Fruit fly (Drosophila melanogaster) whole organism, embryonic: ENCODE measurements around the gene Tti1.

ENCODE experiments used
- Atf6 ChIP-seq: fragments of 200-800 bp; sonication (Bioruptor generic); IDR thresholded peaks from 2 replicates; pipeline ENCODE4 v1.3.6; 2022; ENCODE audit warnings: missing biosample characterization, missing genetic modification characterization
- C15 ChIP-seq: fragments of 200-800 bp; sonication (Bioruptor generic); IDR thresholded peaks from 3 replicates; pipeline ENCODE4 v1.3.6; 2022; ENCODE audit warnings: missing biosample characterization, missing genetic modification characterization
- CG10654 ChIP-seq: fragments of 200-800 bp; sonication (Bioruptor generic); optimal IDR thresholded peaks from 2 replicates; lab custom pipeline; 2016; ENCODE audit warnings: missing biosample characterization, missing genetic modification characterization
- CG11093 ChIP-seq: fragments of 200-800 bp; sonication (Bioruptor generic); IDR thresholded peaks from 3 replicates; pipeline ENCODE4 v1.3.6; 2022; ENCODE audit warnings: missing biosample characterization, missing genetic modification characterization
- CG11398 ChIP-seq: fragments of 200-800 bp; sonication (Bioruptor generic); optimal IDR thresholded peaks from 2 replicates; lab custom pipeline; 2016; ENCODE audit warnings: missing biosample characterization, missing genetic modification characterization
- CG12104 ChIP-seq: fragments of 200-800 bp; sonication (Bioruptor generic); optimal IDR thresholded peaks from 3 replicates; lab custom pipeline; 2016; ENCODE audit warnings: missing biosample characterization, missing genetic modification characterization
- CG12299 ChIP-seq: fragments of 200-800 bp; sonication (Bioruptor generic); optimal IDR thresholded peaks from 2 replicates; lab custom pipeline; 2018; ENCODE audit warnings: missing biosample characterization, mild to moderate bottlenecking, missing genetic modification characterization
- CG14667 ChIP-seq: fragments of 200-800 bp; sonication (Bioruptor generic); IDR thresholded peaks from 2 replicates; pipeline ENCODE4 v1.3.6; 2022; ENCODE audit warnings: missing biosample characterization, missing genetic modification characterization
- CG14710 ChIP-seq: fragments of 200-800 bp; sonication (Bioruptor generic); optimal IDR thresholded peaks from 3 replicates; lab custom pipeline; 2019; ENCODE audit warnings: missing biosample characterization, mild to moderate bottlenecking, missing genetic modification characterization, moderate library complexity
- CG15011 ChIP-seq: fragments of 200-800 bp; sonication (Bioruptor generic); optimal IDR thresholded peaks from 3 replicates; lab custom pipeline; 2018; ENCODE audit warnings: missing biosample characterization, mild to moderate bottlenecking, missing genetic modification characterization
- CG16863 ChIP-seq: fragments of 200-800 bp; sonication (Bioruptor generic); optimal IDR thresholded peaks from 3 replicates; lab custom pipeline; 2016; ENCODE audit warnings: missing biosample characterization, missing genetic modification characterization
- CG17328 ChIP-seq: fragments of 200-800 bp; sonication (Bioruptor generic); IDR thresholded peaks from 2 replicates; pipeline ENCODE4 v1.3.6; 2022; ENCODE audit warnings: missing biosample characterization, missing genetic modification characterization
- CG17568 ChIP-seq: fragments of 200-800 bp; sonication (Bioruptor generic); optimal IDR thresholded peaks from 2 replicates; lab custom pipeline; 2018; ENCODE audit warnings: missing biosample characterization, mild to moderate bottlenecking, missing genetic modification characterization, moderate library complexity
- CG18011 ChIP-seq: fragments of 200-800 bp; sonication (Bioruptor generic); optimal IDR thresholded peaks from 2 replicates; lab custom pipeline; 2017; ENCODE audit warnings: missing biosample characterization, missing genetic modification characterization, mild to moderate bottlenecking, moderate library complexity, missing genotype
- CG2129 ChIP-seq: fragments of 200-800 bp; sonication (Bioruptor generic); IDR thresholded peaks from 2 replicates; pipeline ENCODE4 v1.3.6; 2022; ENCODE audit warnings: missing biosample characterization, missing genetic modification characterization; ENCODE audit not compliant: partially characterized antibody
- CG2202 ChIP-seq: fragments of 200-800 bp; sonication (Bioruptor generic); optimal IDR thresholded peaks from 2 replicates; lab custom pipeline; 2018; ENCODE audit warnings: missing biosample characterization, mild to moderate bottlenecking, missing genetic modification characterization
- CG34376 ChIP-seq: fragments of 200-800 bp; sonication (Bioruptor generic); optimal IDR thresholded peaks from 2 replicates; lab custom pipeline; 2018; ENCODE audit warnings: missing biosample characterization, mild to moderate bottlenecking, missing genetic modification characterization
- CG4282 ChIP-seq: fragments of 200-800 bp; sonication (Bioruptor generic); optimal IDR thresholded peaks from 2 replicates; lab custom pipeline; 2016; ENCODE audit warnings: missing biosample characterization, missing genetic modification characterization
- CG4424 ChIP-seq: fragments of 200-800 bp; sonication (Bioruptor generic); optimal IDR thresholded peaks from 3 replicates; lab custom pipeline; 2016; ENCODE audit warnings: missing biosample characterization, missing genetic modification characterization
- CG8924 ChIP-seq: fragments of 200-800 bp; optimal IDR thresholded peaks from 3 replicates; lab custom pipeline; 2019; ENCODE audit warnings: missing biosample characterization, mild to moderate bottlenecking, missing genetic modification characterization, moderate library complexity
- Chrac-16 ChIP-seq: fragments of 200-800 bp; sonication (Bioruptor generic); optimal IDR thresholded peaks from 3 replicates; lab custom pipeline; 2016; ENCODE audit warnings: missing biosample characterization, missing genetic modification characterization
- Dip2 ChIP-seq: fragments of 200-800 bp; sonication (Bioruptor generic); IDR thresholded peaks from 2 replicates; pipeline ENCODE4 v1.3.6; 2022; ENCODE audit warnings: missing biosample characterization, missing genetic modification characterization
- Dip3 ChIP-seq: fragments of 200-800 bp; sonication (Bioruptor generic); optimal IDR thresholded peaks from 3 replicates; lab custom pipeline; 2016; ENCODE audit warnings: missing biosample characterization, missing genetic modification characterization
- Dref ChIP-seq: fragments of 200-800 bp; sonication (Bioruptor generic); IDR thresholded peaks from 2 replicates; pipeline ENCODE4 v1.3.6; 2022; ENCODE audit warnings: missing biosample characterization, missing genetic modification characterization
- Ets65A ChIP-seq: fragments of 200-800 bp; sonication (Bioruptor generic); peaks from one replicate; lab custom pipeline; 2016; ENCODE audit warnings: missing biosample characterization, missing genetic modification characterization
- Hr3 ChIP-seq: fragments of 200-800 bp; sonication (Bioruptor generic); optimal IDR thresholded peaks from 3 replicates; lab custom pipeline; 2016; ENCODE audit warnings: missing biosample characterization, missing genetic modification characterization
- Lpt ChIP-seq: fragments of >200 bp; optimal IDR thresholded peaks from 2 replicates; lab custom pipeline; 2018; ENCODE audit warnings: missing biosample characterization, missing genetic modification characterization
- Max ChIP-seq: fragments of 200-800 bp; sonication (Bioruptor generic); optimal IDR thresholded peaks from 2 replicates; lab custom pipeline; 2016; ENCODE audit warnings: missing biosample characterization, mild to moderate bottlenecking, missing genetic modification characterization
- NK7.1 ChIP-seq: fragments of 200-800 bp; sonication (Bioruptor generic); optimal IDR thresholded peaks from 3 replicates; lab custom pipeline; 2016; ENCODE audit warnings: missing biosample characterization, missing genetic modification characterization
- Oaz ChIP-seq: fragments of 200-800 bp; sonication (Bioruptor generic); IDR thresholded peaks from 2 replicates; pipeline ENCODE4 v1.3.6; 2022; ENCODE audit warnings: missing biosample characterization, missing genetic modification characterization
- Optix ChIP-seq: fragments of 200-800 bp; sonication (Bioruptor generic); IDR thresholded peaks from 3 replicates; pipeline ENCODE4 v1.3.6; 2022; ENCODE audit warnings: missing biosample characterization, missing genetic modification characterization
- Poxn ChIP-seq: fragments of 200-800 bp; sonication (Bioruptor generic); IDR thresholded peaks from 2 replicates; pipeline ENCODE4 v1.3.6; 2022; ENCODE audit warnings: missing biosample characterization, missing genetic modification characterization
- Ptx1 ChIP-seq: fragments of 200-800 bp; sonication (Bioruptor generic); IDR thresholded peaks from 2 replicates; pipeline ENCODE4 v1.3.6; 2022; ENCODE audit warnings: missing biosample characterization, missing genetic modification characterization
- Sox100B ChIP-seq: fragments of 200-800 bp; sonication (Bioruptor generic); optimal IDR thresholded peaks from 3 replicates; lab custom pipeline; 2018; ENCODE audit warnings: missing biosample characterization, mild to moderate bottlenecking, missing genetic modification characterization
- Stat92E ChIP-seq, 3 experiments: fragments of >200 bp in 2 of 3; fragments of 200-800 bp in 1 of 3; sonication (Bioruptor generic) in 1 of 3; optimal IDR thresholded peaks; 2 replicates each; lab custom pipeline; 2017 to 2019; ENCODE audit warnings: missing biosample characterization in 3 of 3, missing genetic modification characterization in 3 of 3, mild to moderate bottlenecking in 1 of 3, moderate library complexity in 1 of 3
- aop ChIP-seq: fragments of 200-800 bp; sonication (Bioruptor generic); IDR thresholded peaks from 2 replicates; pipeline ENCODE4 v1.3.6; 2022; ENCODE audit warnings: missing biosample characterization, missing genetic modification characterization
- ase ChIP-seq: fragments of 200-800 bp; sonication (Bioruptor generic); IDR thresholded peaks from 3 replicates; pipeline ENCODE4 v1.3.6; 2022; ENCODE audit warnings: missing biosample characterization, missing genetic modification characterization
- az2 ChIP-seq: fragments of 200-800 bp; sonication (Bioruptor generic); optimal IDR thresholded peaks from 3 replicates; lab custom pipeline; 2016; ENCODE audit warnings: missing biosample characterization, missing genetic modification characterization
- bigmax ChIP-seq: fragments of 200-800 bp; sonication (Bioruptor generic); optimal IDR thresholded peaks from 2 replicates; lab custom pipeline; 2018; ENCODE audit warnings: missing biosample characterization, mild to moderate bottlenecking, missing genetic modification characterization
- cad ChIP-seq: fragments of >200 bp; optimal IDR thresholded peaks from 2 replicates; lab custom pipeline; 2017; ENCODE audit warnings: missing biosample characterization, missing genetic modification characterization
- dmrt11E ChIP-seq: fragments of 200-800 bp; sonication (Bioruptor generic); optimal IDR thresholded peaks from 3 replicates; lab custom pipeline; 2018; ENCODE audit warnings: missing biosample characterization, mild to moderate bottlenecking, missing genetic modification characterization, moderate library complexity
- esg ChIP-seq: fragments of 200-800 bp; sonication (Bioruptor generic); conservative IDR thresholded peaks from 2 replicates; pipeline ENCODE4 v1.3.6; 2022; ENCODE audit warnings: missing biosample characterization, missing genetic modification characterization
- hkb ChIP-seq, 2 experiments: fragments of 200-800 bp in 1 of 2; fragments of >200 bp in 1 of 2; sonication (Bioruptor generic) in 1 of 2; IDR thresholded peaks in 1 of 2; optimal IDR thresholded peaks in 1 of 2; 2 replicates each; pipeline versions ENCODE4 v1.3.6 to Lab custom; 2017 to 2022; ENCODE audit warnings: missing biosample characterization in 1 of 2, missing genetic modification characterization in 1 of 2
- ind ChIP-seq: fragments of 200-800 bp; sonication (Bioruptor generic); optimal IDR thresholded peaks from 3 replicates; lab custom pipeline; 2016; ENCODE audit warnings: missing biosample characterization, missing genetic modification characterization
- ken ChIP-seq: fragments of 200-800 bp; sonication (Bioruptor generic); IDR thresholded peaks from 3 replicates; pipeline ENCODE4 v1.3.6; 2022; ENCODE audit warnings: missing biosample characterization, missing genetic modification characterization
- nerfin-2 ChIP-seq: fragments of 200-800 bp; sonication (Bioruptor generic); IDR thresholded peaks from 2 replicates; pipeline ENCODE4 v1.3.6; 2022; ENCODE audit warnings: missing biosample characterization, missing genetic modification characterization; ENCODE audit not compliant: partially characterized antibody
- pros ChIP-seq: fragments of 200-800 bp; sonication (Bioruptor generic); optimal IDR thresholded peaks from 3 replicates; lab custom pipeline; 2019; ENCODE audit warnings: missing biosample characterization, mild to moderate bottlenecking, missing genetic modification characterization, moderate library complexity
- sima ChIP-seq: fragments of 200-800 bp; sonication (Bioruptor generic); optimal IDR thresholded peaks from 2 replicates; lab custom pipeline; 2016; ENCODE audit warnings: missing biosample characterization, missing genetic modification characterization
- slou ChIP-seq: fragments of 200-800 bp; sonication (Bioruptor generic); optimal IDR thresholded peaks from 3 replicates; lab custom pipeline; 2016; ENCODE audit warnings: missing biosample characterization, missing genetic modification characterization
- sna ChIP-seq: fragments of 200-800 bp; sonication (Bioruptor generic); IDR thresholded peaks from 2 replicates; pipeline ENCODE4 v1.3.6; 2022; ENCODE audit warnings: missing biosample characterization, missing genetic modification characterization; ENCODE audit not compliant: partially characterized antibody
- tll ChIP-seq, 2 experiments: fragments of 200-800 bp in 1 of 2; fragments of >200 bp in 1 of 2; sonication (Bioruptor generic) in 1 of 2; optimal IDR thresholded peaks; 2 replicates each; lab custom pipeline; 2017 to 2019; ENCODE audit warnings: missing biosample characterization in 2 of 2, missing genetic modification characterization in 2 of 2, mild to moderate bottlenecking in 1 of 2, moderate library complexity in 1 of 2
- zen ChIP-seq: fragments of 200-800 bp; sonication (Bioruptor generic); optimal IDR thresholded peaks from 3 replicates; lab custom pipeline; 2018; ENCODE audit warnings: missing biosample characterization, mild to moderate bottlenecking, missing genetic modification characterization, moderate library complexity

Gene Tti1

dm6 chr3R:9710886-9711285, 43.6 kb downstream of the Tti1 start, which contains the start of the genes trbd and dmt (continued):
- peak; percentile 24 for TF ChIP-seq sima (GFP tag; lab: Kevin White, UChicago)
- TF ChIP-seq CG14710 (tag; lab: Kevin White, UChicago): no peak
- peak; percentile 69 for TF ChIP-seq zen
- TF ChIP-seq az2 (GFP tag; lab: Kevin White, UChicago): no peak
- peak; percentile 38 for TF ChIP-seq NK7.1 (GFP tag; lab: Kevin White, UChicago)
- peak; percentile 50 for TF ChIP-seq CG11398 (GFP tag; lab: Kevin White, UChicago)
- TF ChIP-seq CG18011 (GFP tag; lab: Kevin White, UChicago): no peak
- TF ChIP-seq Ets65A (GFP tag; lab: Kevin White, UChicago): peak; percentile 98
- no peak for TF ChIP-seq C15
- TF ChIP-seq Sox100B: no peak
- no peak for TF ChIP-seq ind (GFP tag; lab: Kevin White, UChicago)
- peak; percentile 28 for TF ChIP-seq Max
- TF ChIP-seq CG2129: no peak
- TF ChIP-seq tll (GFP tag; optimal IDR thresholded peaks at IDR 0.05; lab: Kevin White, UChicago): no peak
- no peak for TF ChIP-seq CG8924 (tag; lab: Kevin White, UChicago)
- peak; percentile 25 for TF ChIP-seq Hr3
- no peak for TF ChIP-seq Optix (GFP tag; lab: Robert Waterston, UW)
- no peak for TF ChIP-seq CG4424
- TF ChIP-seq CG34376 (GFP tag; lab: Kevin White, UChicago): peak; percentile 51
- TF ChIP-seq CG16863 (GFP tag; lab: Kevin White, UChicago): peak; percentile 52
- no peak for TF ChIP-seq cad (GFP tag; lab: Kevin White, UChicago)
- TF ChIP-seq Chrac-16 (GFP tag; lab: Kevin White, UChicago): peak; percentile 24
- TF ChIP-seq dmrt11E: peak; percentile 33
- TF ChIP-seq ase (GFP tag; lab: Robert Waterston, UW): no peak
- no peak for TF ChIP-seq Lpt (GFP tag; lab: Kevin White, UChicago)
- no peak for TF ChIP-seq Oaz
- TF ChIP-seq pros (GFP tag; lab: Kevin White, UChicago): no peak
- no peak for TF ChIP-seq CG12299 (tag; lab: Kevin White, UChicago)
- TF ChIP-seq slou (GFP tag; lab: Kevin White, UChicago): no peak
- no peak for TF ChIP-seq CG11093 (GFP tag; lab: Robert Waterston, UW)
- TF ChIP-seq Dip3 (GFP tag; lab: Kevin White, UChicago): peak; percentile 85
- TF ChIP-seq hkb (optimal IDR thresholded peaks at IDR 0.05; lab: Kevin White, UChicago): peak; percentile 24
- no peak for TF ChIP-seq hkb (GFP tag; IDR thresholded peaks at IDR 0.05; lab: Robert Waterston, UW)
- no peak for TF ChIP-seq nerfin-2
- TF ChIP-seq Poxn (GFP tag; lab: Robert Waterston, UW): no peak
- no peak for TF ChIP-seq Dip2 (GFP tag; lab: Robert Waterston, UW)
- no peak for TF ChIP-seq Dref (GFP tag; lab: Robert Waterston, UW)
- no peak for TF ChIP-seq Atf6 (GFP tag; lab: Robert Waterston, UW)
- no peak for TF ChIP-seq CG15011
- TF ChIP-seq CG2202: no peak
- TF ChIP-seq Ptx1 (GFP tag; lab: Robert Waterston, UW): no peak
- TF ChIP-seq CG17328 (GFP tag; lab: Robert Waterston, UW): no peak
- TF ChIP-seq CG14667: no peak
- TF ChIP-seq Stat92E (GFP tag; optimal IDR thresholded peaks at IDR 0.05; lab: Kevin White, UChicago): peak in 1 of 3 experiments; percentile 64
- no peak for TF ChIP-seq CG12104
- no peak for TF ChIP-seq ken
- peak; percentile 63 for TF ChIP-seq bigmax (GFP tag; lab: Kevin White, UChicago)
- TF ChIP-seq esg: no peak
- peak; percentile 57 for TF ChIP-seq CG4282
- TF ChIP-seq aop (GFP tag; lab: Robert Waterston, UW): no peak
- TF ChIP-seq CG17568: no peak
- no peak for TF ChIP-seq sna
- TF ChIP-seq CG10654 (GFP tag; lab: Kevin White, UChicago): peak; percentile 55
